Fruit fly (Drosophila melanogaster) whole organism, prepupa: ENCODE results near the gene CG33635.

Experiments
- CG10631 ChIP-seq: fragments of 200-800 bp; sonication (Bioruptor generic); optimal IDR thresholded peaks from 2 replicates; lab custom pipeline; 2016; ENCODE audit warnings: missing biosample characterization, missing genetic modification characterization
- CG4318 ChIP-seq: fragments of 200-800 bp; sonication (Bioruptor generic); optimal IDR thresholded peaks from 3 replicates; lab custom pipeline; 2017; ENCODE audit warnings: missing biosample characterization, mild to moderate bottlenecking, missing genetic modification characterization
- CG8632 ChIP-seq: fragments of 200-800 bp; sonication (Bioruptor generic); optimal IDR thresholded peaks from 3 replicates; lab custom pipeline; 2016; ENCODE audit warnings: missing biosample characterization, missing genetic modification characterization
- Gug ChIP-seq: fragments of 200-800 bp; sonication (Bioruptor generic); IDR thresholded peaks from 2 replicates; pipeline ENCODE4 v1.3.6; 2022; ENCODE audit warnings: missing biosample characterization, missing genetic modification characterization
- fkh ChIP-seq: fragments of 200-800 bp; sonication (Bioruptor generic); optimal IDR thresholded peaks from 3 replicates; lab custom pipeline; 2017; ENCODE audit warnings: missing biosample characterization, mild to moderate bottlenecking, missing genetic modification characterization, moderate library complexity
- net ChIP-seq: fragments of 200-800 bp; sonication (Bioruptor generic); optimal IDR thresholded peaks from 3 replicates; lab custom pipeline; 2016; ENCODE audit warnings: missing biosample characterization, missing genetic modification characterization

dm6 chr2L:130691-131090, 27.8 kb downstream of the CG33635 start, which contains the start of gene CG3164:
- TF ChIP-seq Gug (no peak), CG10631 (GFP tag; lab: Kevin White, UChicago) (no peak), net (GFP tag; lab: Kevin White, UChicago) (no peak), CG8632 (GFP tag; lab: Kevin White, UChicago) (no peak), CG4318 (GFP tag; lab: Kevin White, UChicago) (no peak), fkh (no peak)
